Fruit fly (Drosophila melanogaster): ENCODE data around the gene Cdc5.

Cdc5 gene

DNA sequence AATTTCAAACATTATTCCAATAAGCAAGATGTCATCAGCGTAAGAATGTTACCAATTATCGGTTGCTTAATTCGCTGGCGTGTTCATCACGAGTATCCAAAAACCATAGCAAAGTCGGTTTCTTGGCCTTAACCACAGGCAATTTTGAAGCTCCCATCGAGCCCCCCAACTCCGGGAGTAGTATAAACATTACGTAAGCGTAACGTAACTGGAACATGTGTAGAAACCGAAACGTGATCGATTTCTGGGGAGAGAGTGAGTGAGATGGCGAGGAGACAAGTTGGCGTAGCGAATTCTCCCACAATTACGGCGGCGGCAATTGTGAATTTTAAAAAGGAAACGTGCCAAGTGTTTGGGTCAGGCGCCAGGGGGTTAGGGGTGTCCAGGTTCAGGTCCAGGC, 17.7 kb upstream of the Cdc5 start:
- TF ChIP-seq Sox102F (GFP tag; optimal IDR thresholded peaks at IDR 0.05) (no peak), spab (GFP tag; optimal IDR thresholded peaks at IDR 0.05) (no peak), Eip78C (GFP tag) (no peak), CG11902 (GFP tag; optimal IDR thresholded peaks at IDR 0.05) (no peak), CG8632 (GFP tag; optimal IDR thresholded peaks at IDR 0.05) (no peak), eg (GFP tag; IDR thresholded peaks at IDR 0.05) (no peak), CG6854 (GFP tag; optimal IDR thresholded peaks at IDR 0.05) (no peak), ss (GFP tag; optimal IDR thresholded peaks at IDR 0.05) (no peak), CG6163 (GFP tag; IDR thresholded peaks at IDR 0.05) (no peak)

DNA sequence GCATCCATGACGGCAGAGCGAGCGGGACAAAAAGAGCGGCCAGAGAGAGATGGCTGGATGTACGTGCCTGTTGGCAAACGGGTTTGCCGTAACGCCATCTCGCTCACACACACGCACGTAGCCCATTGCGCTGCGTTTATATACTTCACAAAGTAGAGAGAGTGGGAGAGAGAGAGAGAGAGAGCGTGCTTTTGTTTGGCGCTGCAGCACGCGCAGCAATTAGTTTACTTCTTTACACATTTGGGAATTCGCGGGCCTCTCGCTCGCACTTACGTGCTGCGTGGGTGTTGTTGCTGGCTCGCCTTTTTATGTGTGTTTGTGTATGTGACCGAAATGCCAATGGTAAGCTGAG, 16.9 kb upstream of the Cdc5 start:
- peak; percentile 54 for TF ChIP-seq fkh (GFP tag; optimal IDR thresholded peaks at IDR 0.05)
- TF ChIP-seq CG32006 (GFP tag; optimal IDR thresholded peaks at IDR 0.05) = no peak
- TF ChIP-seq Sox14 (GFP tag; optimal IDR thresholded peaks at IDR 0.05) = peak; percentile 23

- TF ChIP-seq vri (GFP tag; optimal IDR thresholded peaks at IDR 0.05) = no peak
- peak; percentile 71 for TF ChIP-seq CG15336 (GFP tag; IDR thresholded peaks at IDR 0.05)
- peak; percentile 20 for TF ChIP-seq Hr39 (GFP tag; optimal IDR thresholded peaks at IDR 0.05)
- peak; percentile 74 for TF ChIP-seq CG3032 (tag; optimal IDR thresholded peaks at IDR 0.05)
- peak; percentile 75 for TF ChIP-seq CG34406 (GFP tag; optimal IDR thresholded peaks at IDR 0.05)
- peak; percentile 51 for TF ChIP-seq net (GFP tag; optimal IDR thresholded peaks at IDR 0.05)
- peak; percentile 91 for TF ChIP-seq Eip78C (GFP tag)
- peak; percentile 72 for TF ChIP-seq CG32006 (GFP tag; optimal IDR thresholded peaks at IDR 0.05)
- no peak for TF ChIP-seq fd85E (GFP tag; optimal IDR thresholded peaks at IDR 0.05)
- peak; percentile 59 for TF ChIP-seq CG3919 (GFP tag; optimal IDR thresholded peaks at IDR 0.05)
- TF ChIP-seq Smox (GFP tag; optimal IDR thresholded peaks at IDR 0.05) = peak; percentile 60
- peak; percentile 67 for TF ChIP-seq CG6808 (GFP tag; optimal IDR thresholded peaks at IDR 0.05)
- peak; percentile 69 for TF ChIP-seq CG6276 (GFP tag; optimal IDR thresholded peaks at IDR 0.05)
- TF ChIP-seq CG31627 (GFP tag; optimal IDR thresholded peaks at IDR 0.05) = peak; percentile 16
- peak; percentile 72 for TF ChIP-seq esn (GFP tag; optimal IDR thresholded peaks at IDR 0.05)
- peak; percentile 69 for TF ChIP-seq CG8119 (GFP tag; IDR thresholded peaks at IDR 0.05)
- peak; percentile 73 for TF ChIP-seq Ets96B (tag; optimal IDR thresholded peaks at IDR 0.05)
- peak; percentile 47; the same call in 1 of the 3 replicates for TF ChIP-seq CG6163 (GFP tag; IDR thresholded peaks at IDR 0.05)
- peak; percentile 77 for TF ChIP-seq OdsH (GFP tag; optimal IDR thresholded peaks at IDR 0.05)
- TF ChIP-seq fkh (GFP tag; optimal IDR thresholded peaks at IDR 0.05) = peak; percentile 40
- peak; percentile 39 for TF ChIP-seq cyc (GFP tag; optimal IDR thresholded peaks at IDR 0.05)
- TF ChIP-seq Ets21C (GFP tag; optimal IDR thresholded peaks at IDR 0.05) = peak; percentile 5
- peak; percentile 27 for TF ChIP-seq CG11902 (GFP tag; optimal IDR thresholded peaks at IDR 0.05)
- peak; percentile 66 for TF ChIP-seq Met (GFP tag; optimal IDR thresholded peaks at IDR 0.05)
- TF ChIP-seq Sox15 (GFP tag; optimal IDR thresholded peaks at IDR 0.05) = peak; percentile 29
- peak; percentile 52 for TF ChIP-seq topi (GFP tag; optimal IDR thresholded peaks at IDR 0.05)
- TF ChIP-seq fd59A (GFP tag; optimal IDR thresholded peaks at IDR 0.05) = peak; percentile 40
- TF ChIP-seq Hr4 (GFP tag; optimal IDR thresholded peaks at IDR 0.05) = peak; percentile 57
- no peak for TF ChIP-seq dsx (GFP tag; optimal IDR thresholded peaks at IDR 0.05; ENCODE audit: poor library complexity, severe bottlenecking)
- peak; percentile 85 for TF ChIP-seq svp (GFP tag)
- peak; percentile 38; the same call in 2 of the 3 replicates for TF ChIP-seq eg (GFP tag; IDR thresholded peaks at IDR 0.05)
- TF ChIP-seq Gug (GFP tag; IDR thresholded peaks at IDR 0.05) = no peak
- peak; percentile 26 for TF ChIP-seq CG8319 (GFP tag; optimal IDR thresholded peaks at IDR 0.05)
- TF ChIP-seq CG6854 (GFP tag; optimal IDR thresholded peaks at IDR 0.05) = peak; percentile 16
- TF ChIP-seq CG1621 (tag; optimal IDR thresholded peaks at IDR 0.05) = no peak
- peak; percentile 69 for TF ChIP-seq acj6 (GFP tag; optimal IDR thresholded peaks at IDR 0.05)
- TF ChIP-seq CG10669 (GFP tag; optimal IDR thresholded peaks at IDR 0.05) = peak; percentile 66
- no peak for TF ChIP-seq Hr38 (GFP tag; optimal IDR thresholded peaks at IDR 0.05)
- peak; percentile 28 to 77 for TF ChIP-seq ss (GFP tag; optimal IDR thresholded peaks at IDR 0.05)
- no peak; the same call in 1 of the 2 replicates for TF ChIP-seq CG11294 (GFP tag; IDR thresholded peaks at IDR 0.05)
- no peak for TF ChIP-seq dac (GFP tag; optimal IDR thresholded peaks at IDR 0.05)
- no peak for TF ChIP-seq CG9139 (GFP tag; optimal IDR thresholded peaks at IDR 0.05)
Observed at dm6 chr3L:377222-378071, 16.3 kb upstream of the Cdc5 start.
